Worm (Caenorhabditis elegans) whole organism, L3 larva: ENCODE data around the gene K11H12.9.

ENCODE experiments used
- R02D3.7 ChIP-seq: fragments of 150-350 bp; optimal IDR thresholded peaks from 2 replicates; lab custom pipeline; 2014; ENCODE audit warnings: missing biosample characterization, missing genetic modification characterization
- ZK546.5 ChIP-seq: sonication (generic microtip); optimal IDR thresholded peaks from 2 replicates; lab custom pipeline; 2017; ENCODE audit warnings: missing biosample characterization, missing genetic modification characterization
- aly-2 ChIP-seq: fragments of 150-350 bp; optimal IDR thresholded peaks from 2 replicates; lab custom pipeline; 2014; ENCODE audit warnings: missing biosample characterization, missing genetic modification characterization
- ama-1 ChIP-seq: fragments of 150-350 bp; optimal IDR thresholded peaks from 2 replicates; lab custom pipeline; 2018
- ceh-16 ChIP-seq: sonication (generic microtip); optimal IDR thresholded peaks from 2 replicates; lab custom pipeline; 2017; ENCODE audit warnings: missing biosample characterization, missing genetic modification characterization
- ceh-28 ChIP-seq: fragments of 150-350 bp; optimal IDR thresholded peaks from 2 replicates; lab custom pipeline; 2014; ENCODE audit warnings: missing biosample characterization, missing genetic modification reagents, missing genetic modification characterization
- ceh-82 ChIP-seq: fragments of 150-350 bp; optimal IDR thresholded peaks from 2 replicates; lab custom pipeline; 2014; ENCODE audit warnings: missing biosample characterization, missing genetic modification characterization
- daf-12 ChIP-seq: fragments of 150-350 bp; optimal IDR thresholded peaks from 2 replicates; lab custom pipeline; 2014; ENCODE audit warnings: missing biosample characterization, missing genetic modification reagents, missing genetic modification characterization
- egl-27 ChIP-seq: sonication (generic microtip); optimal IDR thresholded peaks from 4 replicates; lab custom pipeline; 2017; ENCODE audit warnings: missing biosample characterization, missing genetic modification reagents, missing genetic modification characterization
- egl-5 ChIP-seq: fragments of 150-350 bp; optimal IDR thresholded peaks from 2 replicates; lab custom pipeline; 2017; ENCODE audit warnings: missing biosample characterization, missing genetic modification reagents, missing genetic modification characterization, inconsistent platforms
- elt-1 ChIP-seq: fragments of 150-350 bp; optimal IDR thresholded peaks from 2 replicates; lab custom pipeline; 2014; ENCODE audit warnings: missing biosample characterization, missing genetic modification characterization
- elt-2 ChIP-seq: sonication (generic microtip); optimal IDR thresholded peaks from 2 replicates; lab custom pipeline; 2016; ENCODE audit warnings: missing genetic modification reagents, mild to moderate bottlenecking, missing genetic modification characterization, missing compliant biosample characterization
- elt-3 ChIP-seq, 3 experiments: fragments of 150-350 bp in 1 of 3; sonication (generic microtip) in 2 of 3; optimal IDR thresholded peaks; 2 replicates in 2 of 3; 4 replicates in 1 of 3; lab custom pipeline; 2014 to 2017; ENCODE audit warnings: missing biosample characterization in 3 of 3, missing genetic modification characterization in 3 of 3
- fkh-10 ChIP-seq: sonication (generic microtip); optimal IDR thresholded peaks from 2 replicates; lab custom pipeline; 2017; ENCODE audit warnings: missing biosample characterization, missing genetic modification reagents, missing genetic modification characterization
- fkh-2 ChIP-seq: fragments of 150-350 bp; optimal IDR thresholded peaks from 2 replicates; lab custom pipeline; 2014; ENCODE audit warnings: missing biosample characterization, missing genetic modification reagents, missing genetic modification characterization
- fos-1 ChIP-seq: fragments of 150-350 bp; optimal IDR thresholded peaks from 2 replicates; lab custom pipeline; 2014; ENCODE audit warnings: missing biosample characterization, missing genetic modification characterization
- hmg-11 ChIP-seq: sonication (generic microtip); optimal IDR thresholded peaks from 2 replicates; lab custom pipeline; 2016; ENCODE audit warnings: missing genetic modification characterization, missing compliant biosample characterization
- jun-1 ChIP-seq: fragments of 150-350 bp; optimal IDR thresholded peaks from 2 replicates; lab custom pipeline; 2014; ENCODE audit warnings: missing biosample characterization, missing genetic modification reagents, missing genetic modification characterization
- lin-15B ChIP-seq: fragments of 150-350 bp; optimal IDR thresholded peaks from 2 replicates; lab custom pipeline; 2014; ENCODE audit warnings: missing biosample characterization, missing genetic modification characterization
- lin-39 ChIP-seq: fragments of 150-350 bp; optimal IDR thresholded peaks from 2 replicates; lab custom pipeline; 2018; ENCODE audit warnings: missing biosample characterization, missing genetic modification reagents, missing genetic modification characterization
- lsy-12 ChIP-seq: sonication (generic microtip); optimal IDR thresholded peaks from 2 replicates; lab custom pipeline; 2016; ENCODE audit warnings: mild to moderate bottlenecking, missing genetic modification characterization, missing compliant biosample characterization
- mdl-1 ChIP-seq: fragments of 150-350 bp; optimal IDR thresholded peaks from 2 replicates; lab custom pipeline; 2014; ENCODE audit warnings: missing biosample characterization, missing genetic modification characterization
- mml-1 ChIP-seq: fragments of 150-350 bp; sonication (generic microtip); optimal IDR thresholded peaks from 3 replicates; lab custom pipeline; 2014; ENCODE audit warnings: missing biosample characterization, missing genetic modification characterization
- nfya-1 ChIP-seq: sonication (generic microtip); optimal IDR thresholded peaks from 2 replicates; lab custom pipeline; 2017; ENCODE audit warnings: missing genetic modification characterization, mild to moderate bottlenecking, missing compliant biosample characterization, antibody characterized with exemption, moderate library complexity; ENCODE audit not compliant: insufficient read depth
- nhr-11 ChIP-seq: fragments of 150-350 bp; optimal IDR thresholded peaks from 2 replicates; lab custom pipeline; 2014; ENCODE audit warnings: missing biosample characterization, missing genetic modification characterization
- nhr-12 ChIP-seq: fragments of 150-350 bp; optimal IDR thresholded peaks from 2 replicates; lab custom pipeline; 2014; ENCODE audit warnings: missing biosample characterization, missing genetic modification characterization
- nhr-23 ChIP-seq: fragments of 150-350 bp; optimal IDR thresholded peaks from 2 replicates; lab custom pipeline; 2014; ENCODE audit warnings: missing biosample characterization, missing genetic modification reagents, missing genetic modification characterization
- nhr-237 ChIP-seq: fragments of 150-350 bp; optimal IDR thresholded peaks from 2 replicates; lab custom pipeline; 2014; ENCODE audit warnings: missing biosample characterization, missing genetic modification characterization
- nhr-25 ChIP-seq: sonication (generic microtip); optimal IDR thresholded peaks from 2 replicates; lab custom pipeline; 2017; ENCODE audit warnings: missing biosample characterization, missing genetic modification characterization
- nhr-28 ChIP-seq: fragments of 150-350 bp; optimal IDR thresholded peaks from 2 replicates; lab custom pipeline; 2014; ENCODE audit warnings: missing biosample characterization, missing genetic modification characterization
- nhr-43 ChIP-seq: sonication (generic microtip); optimal IDR thresholded peaks from 2 replicates; lab custom pipeline; 2016; ENCODE audit warnings: mild to moderate bottlenecking, missing genetic modification characterization, missing compliant biosample characterization; ENCODE audit not compliant: poor library complexity, severe bottlenecking
- nhr-67 ChIP-seq: fragments of 150-350 bp; optimal IDR thresholded peaks from 2 replicates; lab custom pipeline; 2014; ENCODE audit warnings: missing biosample characterization, missing genetic modification characterization
- nhr-76 ChIP-seq: fragments of 150-350 bp; sonication (generic microtip); optimal IDR thresholded peaks from 5 replicates; lab custom pipeline; 2014; ENCODE audit warnings: missing biosample characterization, missing genetic modification characterization
- nhr-77 ChIP-seq: fragments of 150-350 bp; optimal IDR thresholded peaks from 2 replicates; lab custom pipeline; 2014; ENCODE audit warnings: missing biosample characterization, missing genetic modification characterization
- pha-4 ChIP-seq: fragments of 150-350 bp; optimal IDR thresholded peaks from 2 replicates; lab custom pipeline; 2014; ENCODE audit warnings: missing biosample characterization, missing genetic modification reagents, missing genetic modification characterization
- pqm-1 ChIP-seq: fragments of 150-350 bp; optimal IDR thresholded peaks from 2 replicates; lab custom pipeline; 2017; ENCODE audit warnings: missing biosample characterization, missing genetic modification characterization, inconsistent platforms
- sea-2 ChIP-seq: fragments of 150-350 bp; sonication (generic microtip); optimal IDR thresholded peaks from 4 replicates; lab custom pipeline; 2014; ENCODE audit warnings: missing biosample characterization, missing genetic modification reagents, missing genetic modification characterization
- skn-1 ChIP-seq: fragments of 150-350 bp; optimal IDR thresholded peaks from 2 replicates; lab custom pipeline; 2014; ENCODE audit warnings: missing biosample characterization, missing genetic modification characterization
- snpc-4 ChIP-seq: fragments of 150-350 bp; optimal IDR thresholded peaks from 2 replicates; lab custom pipeline; 2014; ENCODE audit warnings: missing biosample characterization, missing genetic modification characterization
- tbx-2 ChIP-seq: sonication (generic microtip); optimal IDR thresholded peaks from 2 replicates; lab custom pipeline; 2016; ENCODE audit warnings: mild to moderate bottlenecking, missing genetic modification characterization, missing compliant biosample characterization
- unc-39 ChIP-seq: sonication (generic microtip); optimal IDR thresholded peaks from 4 replicates; lab custom pipeline; 2017; ENCODE audit warnings: missing biosample characterization, missing genetic modification characterization
- unc-62 ChIP-seq: fragments of 150-350 bp; sonication (generic microtip); optimal IDR thresholded peaks from 4 replicates; lab custom pipeline; 2014; ENCODE audit warnings: missing biosample characterization, missing genetic modification reagents, missing genetic modification characterization
- zag-1 ChIP-seq: fragments of 150-350 bp; optimal IDR thresholded peaks from 2 replicates; lab custom pipeline; 2014; ENCODE audit warnings: missing biosample characterization, missing genetic modification characterization
- ztf-11 ChIP-seq: fragments of 150-350 bp; optimal IDR thresholded peaks from 2 replicates; lab custom pipeline; 2014; ENCODE audit warnings: missing biosample characterization, missing genetic modification characterization
- ztf-4 ChIP-seq: fragments of 150-350 bp; optimal IDR thresholded peaks from 2 replicates; lab custom pipeline; 2014; ENCODE audit warnings: missing biosample characterization, missing genetic modification characterization

Gene K11H12.9

DNA sequence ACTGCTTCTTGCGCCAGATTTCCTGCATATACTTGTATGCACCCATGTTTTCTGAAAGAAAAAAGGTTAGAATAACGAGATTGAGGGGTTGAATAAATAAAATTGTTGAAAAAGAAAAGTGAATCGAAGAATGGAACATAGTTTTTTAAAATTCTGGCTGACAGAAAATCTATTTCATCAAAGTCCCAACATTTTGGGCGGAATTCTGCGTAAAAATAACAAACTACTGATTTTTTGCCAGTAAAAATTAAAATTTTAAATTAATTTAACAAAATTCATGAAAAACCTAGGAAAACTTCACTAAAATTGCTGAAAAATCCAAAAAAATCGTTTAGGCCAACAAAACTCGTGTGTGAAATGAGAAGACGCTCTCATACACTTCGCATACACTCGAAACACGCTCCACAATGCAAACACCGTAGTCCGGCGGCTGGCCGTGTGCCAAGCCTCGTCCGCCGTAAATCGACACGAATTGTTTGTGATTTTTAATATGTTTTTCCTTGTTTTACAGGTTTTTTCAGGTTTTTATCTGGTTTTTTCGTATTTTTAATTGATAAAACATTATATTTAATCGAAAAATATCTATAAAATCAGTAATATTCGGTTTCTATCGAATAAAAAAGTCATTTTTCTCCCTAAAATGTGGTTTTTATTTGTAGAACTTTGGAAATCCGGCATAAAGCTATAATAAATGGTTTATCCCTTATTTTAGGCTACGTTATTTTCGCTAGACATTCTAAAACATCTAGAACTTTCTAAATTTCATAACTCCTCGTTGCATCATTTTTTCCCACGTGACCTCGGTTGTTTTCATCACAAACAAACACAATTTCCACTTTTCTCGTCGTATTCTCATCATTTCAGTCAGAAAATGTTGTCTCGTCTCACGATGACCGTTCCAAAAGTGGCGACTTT, 5.3 kb downstream of the K11H12.9 start, which contains the start of the genes rpl-15 and K11H12.8 (continued):
- peak; percentile 97 for TF ChIP-seq skn-1 (tag; lab: Kevin White, UChicago)
- TF ChIP-seq nhr-23 (tag; lab: Kevin White, UChicago), result peak; percentile 100
- peak; percentile 97 for TF ChIP-seq ceh-82 (tag; lab: Kevin White, UChicago)
- TF ChIP-seq pha-4 (tag; lab: Kevin White, UChicago), result peak; percentile 100
- peak; percentile 89 for TF ChIP-seq fkh-2 (tag; lab: Kevin White, UChicago)
- TF ChIP-seq ZK546.5, result peak; percentile 76
- TF ChIP-seq nhr-12 (tag; lab: Kevin White, UChicago), result no peak
- no peak for TF ChIP-seq nhr-237

DNA sequence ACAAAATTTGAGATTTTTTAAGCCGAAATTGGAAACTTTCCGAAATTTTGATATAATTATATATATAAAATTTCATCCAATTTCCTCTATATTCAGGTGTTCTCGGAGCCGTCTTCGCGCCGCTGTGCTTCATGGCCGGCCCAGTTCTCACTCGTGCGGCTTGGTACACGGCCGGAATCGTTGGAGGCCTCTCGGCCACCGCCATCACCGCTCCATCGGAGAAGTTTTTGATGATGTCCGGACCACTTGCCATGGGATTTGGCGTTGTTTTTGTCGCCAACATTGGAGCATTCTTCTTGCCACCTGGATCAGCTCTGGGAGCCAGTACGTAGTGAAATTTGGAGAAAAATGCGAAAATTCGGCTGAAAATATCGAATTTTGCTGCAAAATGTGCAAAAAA, 7.6 kb downstream of the K11H12.9 start:
- TF ChIP-seq lin-39 (no peak), egl-27 (tag; lab: Kevin White, UChicago) (no peak)

DNA sequence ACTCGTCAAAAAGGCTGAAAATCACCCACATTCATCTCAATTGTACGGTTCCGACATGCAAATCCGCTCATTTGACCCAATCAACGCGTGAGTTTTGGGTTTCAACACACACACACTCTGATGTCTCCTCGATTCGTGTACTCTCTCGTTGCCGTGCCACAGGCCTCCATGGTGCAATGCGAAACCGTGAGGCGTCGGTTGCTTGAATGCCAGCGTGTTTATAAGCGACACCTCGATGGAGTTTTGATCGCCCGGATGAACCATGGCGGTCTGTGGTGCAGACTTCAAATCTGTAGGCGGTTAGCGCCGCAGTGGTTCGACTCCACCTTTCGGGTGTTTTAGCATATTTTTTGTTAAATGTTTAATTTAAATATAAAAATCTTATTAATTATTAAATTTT, 8.5 kb downstream of the K11H12.9 start:
- TF ChIP-seq lin-39 (peak; percentile 65), zag-1 (tag; lab: Kevin White, UChicago) (no peak), fos-1 (tag; lab: Kevin White, UChicago) (no peak), nhr-237 (no peak), nhr-76 (no peak), nhr-25 (tag; lab: Kevin White, UChicago) (no peak), ceh-16 (tag; lab: Kevin White, UChicago) (no peak), hmg-11 (tag; lab: Kevin White, UChicago) (no peak), tbx-2 (tag; lab: Kevin White, UChicago) (no peak), mdl-1 (tag; lab: Kevin White, UChicago) (no peak), ama-1 (peak; percentile 76), mml-1 (tag; lab: Kevin White, UChicago) (no peak), nhr-12 (tag; lab: Kevin White, UChicago) (no peak), nhr-28 (no peak), nfya-1 (tag; lab: Kevin White, UChicago) (peak; percentile 58), sea-2 (GFP tag; lab: Kevin White, UChicago) (no peak), ztf-4 (tag; lab: Kevin White, UChicago) (no peak), nhr-43 (no peak), ztf-11 (tag; lab: Kevin White, UChicago) (no peak), lin-15B (tag; lab: Kevin White, UChicago) (peak; percentile 45), ZK546.5 (no peak), elt-3 (tag; optimal IDR thresholded peaks at IDR 0.05; lab: Kevin White, UChicago) (no peak), snpc-4 (tag; lab: Kevin White, UChicago) (peak; percentile 98), nhr-77 (tag; lab: Kevin White, UChicago) (no peak), lsy-12 (tag; lab: Kevin White, UChicago) (peak; percentile 13), unc-39 (no peak), ceh-82 (tag; lab: Kevin White, UChicago) (no peak), pqm-1 (no peak), nhr-11 (tag; lab: Kevin White, UChicago) (no peak), aly-2 (tag; lab: Kevin White, UChicago) (no peak), jun-1 (tag; lab: Kevin White, UChicago) (no peak), R02D3.7 (peak; percentile 40), elt-1 (tag; lab: Kevin White, UChicago) (no peak), egl-5 (tag; lab: Kevin White, UChicago) (no peak), nhr-23 (tag; lab: Kevin White, UChicago) (peak; percentile 5), fkh-10 (GFP tag; lab: Kevin White, UChicago) (no peak), egl-27 (tag; lab: Kevin White, UChicago) (no peak), elt-2 (peak; percentile 22), unc-62 (no peak), skn-1 (tag; lab: Kevin White, UChicago) (peak; percentile 40), ceh-28 (tag; lab: Kevin White, UChicago) (no peak), nhr-67 (tag; lab: Kevin White, UChicago) (no peak), fkh-2 (tag; lab: Kevin White, UChicago) (no peak), daf-12 (no peak), pha-4 (tag; lab: Kevin White, UChicago) (peak; percentile 13)
